Worm (Caenorhabditis elegans): Measurements from ENCODE around the gene C08E3.13.

DNA sequence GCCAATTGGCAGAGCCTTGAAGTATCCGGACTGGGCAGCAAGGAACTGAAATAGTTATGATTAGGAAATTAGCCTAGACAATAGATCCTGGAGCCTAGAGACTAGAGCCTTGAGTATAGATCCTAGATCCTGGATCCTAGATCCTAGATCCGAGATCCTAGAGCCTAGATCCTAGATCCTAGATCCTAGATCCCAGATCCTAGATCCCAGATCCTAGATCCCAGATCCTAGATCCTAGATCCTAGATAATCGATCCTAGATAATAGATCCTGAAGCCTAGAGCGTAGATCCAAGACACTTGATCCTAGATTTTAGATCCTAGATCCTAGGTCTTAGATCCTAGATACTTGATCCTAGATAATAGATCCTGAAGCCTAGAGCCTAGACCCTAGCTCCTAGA lies 27.1 kb downstream of the C08E3.13 start:
- TF ChIP-seq sptf-1 (tag; optimal IDR thresholded peaks at IDR 0.05) (no peak), lsy-2 (tag; optimal IDR thresholded peaks at IDR 0.05) (no peak), unc-39 (tag; optimal IDR thresholded peaks at IDR 0.05) (no peak), snpc-4 (tag; optimal IDR thresholded peaks at IDR 0.05) (no peak), mep-1 (tag; optimal IDR thresholded peaks at IDR 0.05) (no peak), nhr-28 (tag; optimal IDR thresholded peaks at IDR 0.05) (no peak)

Data from whole organism, mixed stage, embryonic.